Worm (Caenorhabditis elegans): ENCODE measurements around the gene F13B9.2.

F13B9.2 gene

ce11 chrX:8297333-8297732, 11.8 kb downstream of the F13B9.2 start:
- TF ChIP-seq php-3 (GFP tag; IDR thresholded peaks at IDR 0.05): no peak
- peak in 1 of 2 experiments; percentile 94 for TF ChIP-seq unc-62 (GFP tag; optimal IDR thresholded peaks at IDR 0.05 in 1 of 2)
- no peak for TF ChIP-seq unc-62 (tag; optimal IDR thresholded peaks at IDR 0.05)
- peak; percentile 12 for TF ChIP-seq aha-1 (tag)
- no peak for TF ChIP-seq R02D3.7 (tag; optimal IDR thresholded peaks at IDR 0.05)
- TF ChIP-seq Y48G9A.11 (GFP tag; IDR thresholded peaks at IDR 0.05): no peak

- TF ChIP-seq ceh-82 (tag; optimal IDR thresholded peaks at IDR 0.05): no peak
- TF ChIP-seq F26F4.8 (GFP tag; conservative IDR thresholded peaks at IDR 0.05): no peak
- no peak for TF ChIP-seq dmd-8 (GFP tag; IDR thresholded peaks at IDR 0.05)
- no peak for TF ChIP-seq zfp-3 (GFP tag; conservative IDR thresholded peaks at IDR 0.05)
- no peak for TF ChIP-seq skn-1 (tag; optimal IDR thresholded peaks at IDR 0.05)
- no peak for TF ChIP-seq mdt-29 (GFP tag; IDR thresholded peaks at IDR 0.05)
- TF ChIP-seq lin-38 (GFP tag; IDR thresholded peaks at IDR 0.05): no peak
- TF ChIP-seq set-16 (GFP tag; IDR thresholded peaks at IDR 0.05): no peak
- no peak for TF ChIP-seq attf-4 (tag; optimal IDR thresholded peaks at IDR 0.05)
- no peak for TF ChIP-seq ZK546.5 (tag; optimal IDR thresholded peaks at IDR 0.05)
- no peak for TF ChIP-seq F37D6.2 (tag; optimal IDR thresholded peaks at IDR 0.05)
- no peak for TF ChIP-seq ZK337.2 (GFP tag; IDR thresholded peaks at IDR 0.05)
- no peak for TF ChIP-seq tag-97 (GFP tag; IDR thresholded peaks at IDR 0.05)
- no peak for TF ChIP-seq lin-39 (tag; optimal IDR thresholded peaks at IDR 0.05)
- no peak for TF ChIP-seq nhr-77 (tag; optimal IDR thresholded peaks at IDR 0.05)
- TF ChIP-seq T20F7.1 (GFP tag; optimal IDR thresholded peaks at IDR 0.05): no peak
- TF ChIP-seq egl-43 (GFP tag; IDR thresholded peaks at IDR 0.05): no peak
- no peak for TF ChIP-seq pha-4 (GFP tag; IDR thresholded peaks at IDR 0.05)
- no peak for TF ChIP-seq pha-4 (tag; optimal IDR thresholded peaks at IDR 0.05)
Observed at ce11 chrX:8299554-8299953, 14.1 kb downstream of the F13B9.2 start, which contains the start of gene ced-13. Gene ced-13, minus strand, starts transcription at chrX:8299654.

- no peak for TF ChIP-seq nhr-41 (GFP tag; IDR thresholded peaks at IDR 0.05)
- TF ChIP-seq ztf-11 (tag; optimal IDR thresholded peaks at IDR 0.05): no peak
- no peak for TF ChIP-seq nhr-48 (tag; optimal IDR thresholded peaks at IDR 0.05)
- TF ChIP-seq D1046.2 (GFP tag; IDR thresholded peaks at IDR 0.05): no peak
- no peak for TF ChIP-seq Y75B8A.6 (GFP tag; IDR thresholded peaks at IDR 0.05)
- TF ChIP-seq php-3 (GFP tag; IDR thresholded peaks at IDR 0.05): no peak
- no peak for TF ChIP-seq tra-1 (GFP tag; IDR thresholded peaks at IDR 0.05)
- TF ChIP-seq nhr-6 (tag; optimal IDR thresholded peaks at IDR 0.05): no peak
- no peak for TF ChIP-seq snpc-1.2 (GFP tag; IDR thresholded peaks at IDR 0.05)
- no peak for TF ChIP-seq dmd-9 (GFP tag; IDR thresholded peaks at IDR 0.05)
- no peak for TF ChIP-seq ceh-44 (GFP tag; IDR thresholded peaks at IDR 0.05)
- no peak for TF ChIP-seq skn-1 (tag; optimal IDR thresholded peaks at IDR 0.05)
- TF ChIP-seq madf-9 (GFP tag; conservative IDR thresholded peaks at IDR 0.05): no peak
- no peak for TF ChIP-seq nhr-10 (tag; optimal IDR thresholded peaks at IDR 0.05)
- TF ChIP-seq hlh-11 (tag; optimal IDR thresholded peaks at IDR 0.05): no peak
Observed at ce11 chrX:8302299-8302698, 16.8 kb downstream of the F13B9.2 start, which contains the start of gene inx-5. Gene inx-5, minus strand, starts transcription at chrX:8302399.

- TF ChIP-seq ceh-82 (tag; optimal IDR thresholded peaks at IDR 0.05) (no peak), rbr-2 (tag; optimal IDR thresholded peaks at IDR 0.05) (no peak), nhr-28 (tag; optimal IDR thresholded peaks at IDR 0.05) (peak; percentile 8)
Observed at ce11 chrX:8302803-8303202, 17.3 kb downstream of the F13B9.2 start.

Measured in whole organism, L4 larva.